Fruit fly (Drosophila melanogaster) whole organism: ENCODE measurements around the gene Veneno.

Experiments used
- CG8478 ChIP-seq: fragments of >200 bp; optimal IDR thresholded peaks from 2 replicates; lab custom pipeline; 2018; ENCODE audit warnings: inconsistent platforms
- Dll ChIP-seq: fragments of >200 bp; optimal IDR thresholded peaks from 2 replicates; lab custom pipeline; 2017
- EcR ChIP-seq, 2 experiments: fragments of >200 bp; optimal IDR thresholded peaks; 2 replicates each; lab custom pipeline; 2017; ENCODE audit warnings: missing biosample characterization in 2 of 2, missing genetic modification characterization in 2 of 2, missing genetic modification reagents in 2 of 2
- pan ChIP-seq: fragments of >200 bp; optimal IDR thresholded peaks from 2 replicates; lab custom pipeline; 2017
- psq ChIP-seq: fragments of >200 bp; optimal IDR thresholded peaks from 2 replicates; lab custom pipeline; 2017
- usp ChIP-seq: fragments of >200 bp; optimal IDR thresholded peaks from 2 replicates; lab custom pipeline; 2017; ENCODE audit warnings: missing biosample characterization, missing genetic modification characterization, mixed read lengths

Gene Veneno

DNA sequence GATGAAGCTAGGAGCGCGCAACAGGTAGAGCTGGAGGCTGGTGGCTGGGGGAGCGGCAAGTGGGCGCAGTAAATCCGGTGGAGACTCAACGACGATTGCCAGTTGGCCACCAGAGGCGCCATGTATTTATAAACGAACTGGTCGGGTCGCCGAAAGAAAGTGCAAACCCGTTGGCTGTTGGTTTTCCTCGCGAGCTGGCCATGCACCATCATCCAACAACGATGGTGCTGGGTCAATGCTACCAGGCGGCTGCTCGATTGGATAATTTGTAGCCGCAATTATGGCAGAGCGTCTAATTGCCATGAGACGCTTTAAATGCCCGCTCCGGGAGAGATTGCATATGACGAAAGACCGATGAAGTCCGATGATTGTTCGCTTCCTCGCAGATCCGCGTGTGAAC is 51.7 kb downstream of the Veneno start, which contains the start of gene CG11693:
CG11693 (minus strand) TSS at position 101 of the 400 bp plus-strand sequence.
- TF ChIP-seq CG8478 (no peak), EcR (GFP tag; optimal IDR thresholded peaks at IDR 0.05; lab: Kevin White, UChicago) (no peak), usp (GFP tag; lab: Kevin White, UChicago) (no peak), psq (lab: Kevin White, UChicago) (no peak), Dll (no peak), pan (no peak)
